Fruit fly (Drosophila melanogaster) whole organism: ENCODE measurements around the gene CG5292.

Experiments used
- CG8478 ChIP-seq: fragments of >200 bp; optimal IDR thresholded peaks from 2 replicates; lab custom pipeline; 2018; ENCODE audit warnings: inconsistent platforms
- Dll ChIP-seq: fragments of >200 bp; optimal IDR thresholded peaks from 2 replicates; lab custom pipeline; 2017
- EcR ChIP-seq, 2 experiments: fragments of >200 bp; optimal IDR thresholded peaks; 2 replicates each; lab custom pipeline; 2017; ENCODE audit warnings: missing biosample characterization in 2 of 2, missing genetic modification characterization in 2 of 2, missing genetic modification reagents in 2 of 2
- pan ChIP-seq: fragments of >200 bp; optimal IDR thresholded peaks from 2 replicates; lab custom pipeline; 2017
- psq ChIP-seq: fragments of >200 bp; optimal IDR thresholded peaks from 2 replicates; lab custom pipeline; 2017
- usp ChIP-seq: fragments of >200 bp; optimal IDR thresholded peaks from 2 replicates; lab custom pipeline; 2017; ENCODE audit warnings: missing biosample characterization, missing genetic modification characterization, mixed read lengths

The CG5292 gene

dm6 chr3R:17149080-17149746, 2.4 kb upstream of the CG5292 start, which contains the start of the genes m-cup and Det:
Gene m-cup (minus strand): TSS chr3R:17149412.
Gene Det (plus strand): TSS chr3R:17149667.
- TF ChIP-seq CG8478 (lab: Kevin White, UChicago) (no peak), psq (lab: Kevin White, UChicago) (no peak), EcR (GFP tag; optimal IDR thresholded peaks at IDR 0.05; lab: Kevin White, UChicago) (no peak), usp (GFP tag; lab: Kevin White, UChicago) (no peak), pan (lab: Kevin White, UChicago) (no peak)

dm6 chr3R:17150287-17150686, 1.4 kb upstream of the CG5292 start, which contains the start of gene Smug:
Gene Smug (plus strand): TSS chr3R:17150587.
- TF ChIP-seq Dll (lab: Kevin White, UChicago), result no peak
- no peak for TF ChIP-seq CG8478 (lab: Kevin White, UChicago)
- TF ChIP-seq psq (lab: Kevin White, UChicago), result no peak
- TF ChIP-seq EcR (GFP tag; optimal IDR thresholded peaks at IDR 0.05; lab: Kevin White, UChicago), result no peak
- TF ChIP-seq usp (GFP tag; lab: Kevin White, UChicago), result no peak
- no peak for TF ChIP-seq pan (lab: Kevin White, UChicago)

dm6 chr3R:17178140-17178539, 26.5 kb downstream of the CG5292 start:
- TF ChIP-seq Dll (lab: Kevin White, UChicago) (no peak), EcR (GFP tag; optimal IDR thresholded peaks at IDR 0.05; lab: Kevin White, UChicago) (no peak), psq (lab: Kevin White, UChicago) (no peak), pan (lab: Kevin White, UChicago) (no peak), usp (GFP tag; lab: Kevin White, UChicago) (no peak), CG8478 (lab: Kevin White, UChicago) (no peak)

DNA sequence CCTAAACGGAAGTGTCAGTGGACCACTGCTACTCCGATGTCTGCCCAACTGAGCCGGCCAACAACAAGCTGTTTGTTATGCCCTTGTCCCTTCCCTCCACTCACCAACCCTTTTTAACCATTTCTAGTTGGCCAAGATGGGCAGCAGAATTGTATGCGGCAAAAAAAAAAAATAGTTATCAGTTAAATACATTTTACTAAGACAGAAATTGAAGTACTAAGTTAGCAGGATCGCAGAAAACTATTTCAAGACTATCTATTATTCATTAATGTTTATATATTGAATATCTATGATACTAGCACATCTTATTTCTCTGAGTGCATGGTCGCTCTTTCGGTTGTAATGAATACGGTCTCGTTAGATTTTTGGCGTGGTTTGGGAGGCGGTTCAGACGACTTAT, 40.3 kb downstream of the CG5292 start:
- no peak for TF ChIP-seq EcR (GFP tag; optimal IDR thresholded peaks at IDR 0.05; lab: Kevin White, UChicago)
- no peak for TF ChIP-seq Dll (lab: Kevin White, UChicago)
- TF ChIP-seq CG8478 (lab: Kevin White, UChicago), result no peak
- TF ChIP-seq usp (GFP tag; lab: Kevin White, UChicago), result no peak
- no peak for TF ChIP-seq psq (lab: Kevin White, UChicago)
- TF ChIP-seq pan (lab: Kevin White, UChicago), result no peak

DNA sequence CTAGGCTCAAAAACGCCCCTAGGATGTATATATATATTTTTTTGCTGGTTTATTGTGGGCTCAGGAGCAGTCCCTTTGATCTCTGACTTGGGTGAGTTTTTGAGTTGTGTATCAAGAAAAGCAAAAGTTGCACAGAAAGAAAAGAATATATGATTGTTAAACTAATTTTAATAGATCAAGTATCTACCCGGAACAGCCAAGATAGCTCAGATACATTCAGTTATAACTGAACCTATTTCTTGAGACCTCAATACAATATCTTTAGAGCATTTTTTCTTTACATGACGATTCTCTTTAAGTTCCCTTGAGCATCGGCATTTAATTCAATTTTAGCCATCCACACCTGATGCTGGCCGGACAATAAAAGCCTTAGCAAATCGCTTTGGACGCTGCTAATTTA, 42.0 kb downstream of the CG5292 start:
- no peak for TF ChIP-seq pan (lab: Kevin White, UChicago)
- no peak for TF ChIP-seq CG8478 (lab: Kevin White, UChicago)
- TF ChIP-seq psq (lab: Kevin White, UChicago), result no peak
- no peak for TF ChIP-seq Dll (lab: Kevin White, UChicago)
- TF ChIP-seq EcR (GFP tag; optimal IDR thresholded peaks at IDR 0.05; lab: Kevin White, UChicago), result no peak
- no peak for TF ChIP-seq usp (GFP tag; lab: Kevin White, UChicago)

- TF ChIP-seq EcR (GFP tag; optimal IDR thresholded peaks at IDR 0.05; lab: Kevin White, UChicago) (no peak), Dll (lab: Kevin White, UChicago) (no peak), CG8478 (lab: Kevin White, UChicago) (no peak), pan (lab: Kevin White, UChicago) (no peak), psq (lab: Kevin White, UChicago) (no peak), usp (GFP tag; lab: Kevin White, UChicago) (no peak)
These were observed 45.9 kb downstream of the CG5292 start for dm6 chr3R:17197599-17197998.

dm6 chr3R:17202080-17202785, 50.6 kb downstream of the CG5292 start, which contains the start of gene Mur89F:
Gene Mur89F (minus strand): TSS chr3R:17202130.
- no peak for TF ChIP-seq CG8478 (lab: Kevin White, UChicago)
- TF ChIP-seq EcR (GFP tag; optimal IDR thresholded peaks at IDR 0.05; lab: Kevin White, UChicago), result no peak
- TF ChIP-seq psq (lab: Kevin White, UChicago), result no peak
- TF ChIP-seq Dll (lab: Kevin White, UChicago), result no peak
- no peak for TF ChIP-seq usp (GFP tag; lab: Kevin White, UChicago)
- no peak for TF ChIP-seq pan (lab: Kevin White, UChicago)
